Fruit fly (Drosophila melanogaster) whole organism, embryonic: Measurements from ENCODE around the gene Vm26Ab.

ENCODE experiments used
- CG10267 ChIP-seq: fragments of 200-800 bp; sonication (Bioruptor generic); optimal IDR thresholded peaks from 2 replicates; lab custom pipeline; 2018; ENCODE audit warnings: missing biosample characterization, mild to moderate bottlenecking, missing genetic modification characterization, moderate library complexity
- CG12659 ChIP-seq: fragments of 200-800 bp; sonication (Bioruptor generic); optimal IDR thresholded peaks from 3 replicates; lab custom pipeline; 2017; ENCODE audit warnings: mild to moderate bottlenecking, missing biosample characterization, missing genetic modification reagents, missing genetic modification characterization
- CG2199 ChIP-seq: fragments of 200-800 bp; sonication (Bioruptor generic); IDR thresholded peaks from 3 replicates; pipeline ENCODE4 v1.3.6; 2022; ENCODE audit warnings: missing biosample characterization, missing genetic modification characterization
- CG34376 ChIP-seq: fragments of 200-800 bp; sonication (Bioruptor generic); optimal IDR thresholded peaks from 2 replicates; lab custom pipeline; 2018; ENCODE audit warnings: missing biosample characterization, mild to moderate bottlenecking, missing genetic modification characterization
- CG4282 ChIP-seq: fragments of 200-800 bp; sonication (Bioruptor generic); optimal IDR thresholded peaks from 2 replicates; lab custom pipeline; 2016; ENCODE audit warnings: missing biosample characterization, missing genetic modification characterization
- CG6791 ChIP-seq: fragments of 200-800 bp; sonication (Bioruptor generic); IDR thresholded peaks from 3 replicates; pipeline ENCODE4 v1.3.6; 2022; ENCODE audit warnings: missing biosample characterization, missing genetic modification characterization; ENCODE audit not compliant: partially characterized antibody
- CG7357 ChIP-seq: fragments of 200-800 bp; sonication (Bioruptor generic); IDR thresholded peaks from 3 replicates; pipeline ENCODE4 v1.3.6; 2022; ENCODE audit warnings: missing biosample characterization, missing genetic modification characterization
- CHES-1-like ChIP-seq: fragments of 200-800 bp; sonication (Bioruptor generic); optimal IDR thresholded peaks from 2 replicates; lab custom pipeline; 2016; ENCODE audit warnings: missing biosample characterization, missing genetic modification characterization
- Dbx ChIP-seq: fragments of 200-800 bp; sonication (Bioruptor generic); IDR thresholded peaks from 3 replicates; pipeline ENCODE4 v1.3.6; 2022; ENCODE audit warnings: missing biosample characterization, missing genetic modification characterization
- Ets65A ChIP-seq: fragments of 200-800 bp; sonication (Bioruptor generic); peaks from one replicate; lab custom pipeline; 2016; ENCODE audit warnings: missing biosample characterization, missing genetic modification characterization
- GATAe ChIP-seq: fragments of 200-800 bp; sonication (Bioruptor generic); conservative IDR thresholded peaks from 2 replicates; pipeline ENCODE4 v1.3.6; 2022; ENCODE audit warnings: missing biosample characterization, missing genetic modification characterization
- Hey ChIP-seq: fragments of 200-800 bp; sonication (Bioruptor generic); optimal IDR thresholded peaks from 3 replicates; lab custom pipeline; 2018; ENCODE audit warnings: missing biosample characterization, mild to moderate bottlenecking, missing genetic modification characterization
- Hr51 ChIP-seq, 2 experiments: fragments of 200-800 bp; sonication (Bioruptor generic); optimal IDR thresholded peaks; 2 replicates in 1 of 2; 3 replicates in 1 of 2; lab custom pipeline; 2016 to 2018; ENCODE audit warnings: missing biosample characterization in 2 of 2, missing genetic modification characterization in 2 of 2, mild to moderate bottlenecking in 1 of 2, moderate library complexity in 1 of 2
- NC2β ChIP-seq: fragments of 200-800 bp; sonication (Bioruptor generic); optimal IDR thresholded peaks from 2 replicates; lab custom pipeline; 2016; ENCODE audit warnings: missing biosample characterization, missing genetic modification characterization
- Pdp1 ChIP-seq, 2 experiments: fragments of 200-800 bp; sonication (Bioruptor generic); optimal IDR thresholded peaks; 3 replicates each; lab custom pipeline; 2016; ENCODE audit warnings: missing biosample characterization in 2 of 2, missing genetic modification characterization in 2 of 2, mild to moderate bottlenecking in 1 of 2, moderate library complexity in 1 of 2
- Ssrp ChIP-seq: fragments of 200-800 bp; sonication (Bioruptor generic); optimal IDR thresholded peaks from 2 replicates; lab custom pipeline; 2018; ENCODE audit warnings: missing biosample characterization, mild to moderate bottlenecking, missing genetic modification characterization, moderate library complexity
- ara ChIP-seq: fragments of 200-800 bp; sonication (Bioruptor generic); IDR thresholded peaks from 2 replicates; pipeline ENCODE4 v1.3.6; 2022; ENCODE audit warnings: missing biosample characterization, missing genetic modification characterization
- chinmo ChIP-seq: fragments of 200-800 bp; sonication (Bioruptor generic); IDR thresholded peaks from 4 replicates; pipeline ENCODE4 v1.3.6; 2022; ENCODE audit warnings: missing biosample characterization, missing genetic modification characterization; ENCODE audit not compliant: partially characterized antibody
- ci ChIP-seq: fragments of 200-800 bp; sonication (Bioruptor generic); IDR thresholded peaks from 3 replicates; pipeline ENCODE4 v1.3.6; 2022; ENCODE audit warnings: missing biosample characterization, missing genetic modification characterization
- emc ChIP-seq: fragments of 200-800 bp; sonication (Bioruptor generic); optimal IDR thresholded peaks from 2 replicates; lab custom pipeline; 2016; ENCODE audit warnings: missing biosample characterization, missing genetic modification characterization
- exex ChIP-seq: fragments of 200-800 bp; sonication (Bioruptor generic); optimal IDR thresholded peaks from 4 replicates; lab custom pipeline; 2018; ENCODE audit warnings: missing biosample characterization, mild to moderate bottlenecking, missing genetic modification characterization, moderate library complexity
- fd102C ChIP-seq: fragments of 200-800 bp; sonication (Bioruptor generic); optimal IDR thresholded peaks from 2 replicates; lab custom pipeline; 2018; ENCODE audit warnings: missing biosample characterization, mild to moderate bottlenecking, missing genetic modification characterization, moderate library complexity
- fu2 ChIP-seq: fragments of 200-800 bp; sonication (Bioruptor generic); optimal IDR thresholded peaks from 2 replicates; lab custom pipeline; 2016; ENCODE audit warnings: missing biosample characterization, missing genetic modification characterization
- grn ChIP-seq: fragments of 200-800 bp; sonication (Bioruptor generic); optimal IDR thresholded peaks from 3 replicates; lab custom pipeline; 2017; ENCODE audit warnings: missing biosample characterization, missing genetic modification characterization
- kay ChIP-seq: fragments of 200-800 bp; sonication (Bioruptor generic); optimal IDR thresholded peaks from 2 replicates; lab custom pipeline; 2016; ENCODE audit warnings: missing biosample characterization, missing genetic modification characterization
- lmd ChIP-seq: fragments of 200-800 bp; sonication (Bioruptor generic); IDR thresholded peaks from 2 replicates; pipeline ENCODE4 v1.3.6; 2022; ENCODE audit warnings: missing biosample characterization, missing genetic modification characterization
- mirr ChIP-seq: fragments of 200-800 bp; sonication (Bioruptor generic); optimal IDR thresholded peaks from 3 replicates; lab custom pipeline; 2018; ENCODE audit warnings: missing biosample characterization, mild to moderate bottlenecking, missing genetic modification characterization
- p53 ChIP-seq: fragments of 200-800 bp; sonication (Bioruptor generic); optimal IDR thresholded peaks from 2 replicates; lab custom pipeline; 2016; ENCODE audit warnings: missing biosample characterization, missing genetic modification characterization
- pb ChIP-seq: fragments of 200-800 bp; sonication (Bioruptor generic); optimal IDR thresholded peaks from 3 replicates; lab custom pipeline; 2016; ENCODE audit warnings: missing biosample characterization, missing genetic modification characterization
- pros ChIP-seq: fragments of 200-800 bp; sonication (Bioruptor generic); optimal IDR thresholded peaks from 3 replicates; lab custom pipeline; 2019; ENCODE audit warnings: missing biosample characterization, mild to moderate bottlenecking, missing genetic modification characterization, moderate library complexity
- sens-2 ChIP-seq: fragments of 200-800 bp; sonication (Bioruptor generic); IDR thresholded peaks from 2 replicates; pipeline ENCODE4 v1.3.6; 2022; ENCODE audit warnings: missing biosample characterization, missing genetic modification characterization
- sna ChIP-seq: fragments of 200-800 bp; sonication (Bioruptor generic); IDR thresholded peaks from 2 replicates; pipeline ENCODE4 v1.3.6; 2022; ENCODE audit warnings: missing biosample characterization, missing genetic modification characterization; ENCODE audit not compliant: partially characterized antibody
- stwl ChIP-seq: fragments of 200-800 bp; sonication (Bioruptor generic); optimal IDR thresholded peaks from 3 replicates; lab custom pipeline; 2018; ENCODE audit warnings: missing biosample characterization, mild to moderate bottlenecking, missing genetic modification characterization, moderate library complexity
- sug ChIP-seq: fragments of 200-800 bp; optimal IDR thresholded peaks from 2 replicates; lab custom pipeline; 2019; ENCODE audit warnings: missing biosample characterization, mild to moderate bottlenecking, missing genetic modification characterization, moderate library complexity
- zfh1 ChIP-seq: fragments of 200-800 bp; sonication (Bioruptor generic); IDR thresholded peaks from 3 replicates; pipeline ENCODE4 v1.3.6; 2022; ENCODE audit warnings: missing biosample characterization, missing genetic modification characterization

Gene Vm26Ab

dm6 chr2L:5986940-5987339, 30.1 kb downstream of the Vm26Ab start (continued):
- TF ChIP-seq kay (GFP tag; lab: Kevin White, UChicago) (peak; percentile 28), CG4282 (GFP tag; lab: Kevin White, UChicago) (peak; percentile 15), sug (peak; percentile 27), Hey (peak; percentile 40), Ssrp (tag; lab: Kevin White, UChicago) (no peak), CG10267 (tag; lab: Kevin White, UChicago) (peak; percentile 73), stwl (peak; percentile 30), pros (GFP tag; lab: Kevin White, UChicago) (peak; percentile 1), p53 (GFP tag; lab: Kevin White, UChicago) (no peak), Pdp1 (GFP tag; optimal IDR thresholded peaks at IDR 0.05; lab: Kevin White, UChicago) (peak in 1 of 2 experiments; percentile 47), pb (GFP tag; lab: Kevin White, UChicago) (no peak), sna (GFP tag; lab: Robert Waterston, UW) (no peak), emc (GFP tag; lab: Kevin White, UChicago) (no peak), CHES-1-like (GFP tag; lab: Kevin White, UChicago) (no peak)
- TF ChIP-seq, all 482 proteins: peak for 18

- TF ChIP-seq Ets65A (GFP tag; lab: Kevin White, UChicago) (peak; percentile 61), exex (tag; lab: Kevin White, UChicago) (peak; percentile 78), CG2199 (peak; percentile 77; the same call in 1 of the 3 replicates), CG34376 (GFP tag; lab: Kevin White, UChicago) (peak; percentile 36), sug (peak; percentile 40), chinmo (GFP tag; lab: Robert Waterston, UW) (peak; percentile 53; the same call in 1 of the 4 replicates), CG7357 (GFP tag; lab: Robert Waterston, UW) (no peak), lmd (GFP tag; lab: Robert Waterston, UW) (no peak), zfh1 (GFP tag; lab: Robert Waterston, UW) (no peak), Hr51 (GFP tag; optimal IDR thresholded peaks at IDR 0.05; lab: Kevin White, UChicago) (no peak), ci (GFP tag; lab: Robert Waterston, UW) (0 out of 3 replicates have a peak, but pooled peaks have one; percentile 21), ara (GFP tag; lab: Robert Waterston, UW) (0 out of 2 replicates have a peak, but pooled peaks have one; percentile 31), sens-2 (GFP tag; lab: Robert Waterston, UW) (0 out of 2 replicates have a peak, but pooled peaks have one; percentile 37), GATAe (GFP tag; lab: Robert Waterston, UW) (peak; percentile 64; the same call in 1 of the 2 replicates), CG6791 (no peak), fd102C (no peak), Pdp1 (GFP tag; optimal IDR thresholded peaks at IDR 0.05; lab: Kevin White, UChicago) (peak in 1 of 2 experiments; percentile 68), mirr (GFP tag; lab: Kevin White, UChicago) (peak; percentile 37), CG12659 (GFP tag; lab: Kevin White, UChicago) (no peak), fu2 (GFP tag; lab: Kevin White, UChicago) (no peak), grn (peak; percentile 80), NC2β (GFP tag; lab: Kevin White, UChicago) (no peak), Hey (peak; percentile 98), Dbx (GFP tag; lab: Robert Waterston, UW) (peak; percentile 16; the same call in 1 of the 3 replicates)
- TF ChIP-seq, all 482 proteins: peak for 15
Measured at dm6 chr2L:5988115-5989092, 31.6 kb downstream of the Vm26Ab start.
